Worm (Caenorhabditis elegans) whole organism, midembryonic: ENCODE measurements around the gene chil-9.

Experiments
- flt-1 ChIP-seq: fragments of 200-800 bp; sonication (Bioruptor generic); IDR thresholded peaks from 2 replicates; pipeline ENCODE4 v1.3.6; 2022; ENCODE audit warnings: missing genetic modification characterization, missing compliant biosample characterization
- ztf-23 ChIP-seq: fragments of 200-800 bp; sonication (Bioruptor generic); IDR thresholded peaks from 2 replicates; pipeline ENCODE4 v1.3.6; 2022; ENCODE audit warnings: missing genetic modification reagents, missing genetic modification characterization, missing compliant biosample characterization
- ztf-29 ChIP-seq: fragments of 200-800 bp; sonication (Bioruptor generic); IDR thresholded peaks from 2 replicates; pipeline ENCODE4 v1.3.6; 2022; ENCODE audit warnings: missing genetic modification reagents, missing genetic modification characterization, missing compliant biosample characterization

ce11 chrII:9891823-9892222 is 46.7 kb upstream of the chil-9 start:
- TF ChIP-seq flt-1 (no peak), ztf-29 (GFP tag; lab: Robert Waterston, UW) (no peak), ztf-23 (GFP tag; lab: Robert Waterston, UW) (no peak)
